Fruit fly (Drosophila melanogaster) S2 (cell line): ENCODE data around the gene CG4995.

Experiments
- CG8478 ChIP-seq: fragments of >200 bp; optimal IDR thresholded peaks from 2 replicates; lab custom pipeline; 2018
- CTCF ChIP-seq, 2 experiments: fragments of >200 bp; optimal IDR thresholded peaks; 2 replicates each; lab custom pipeline; 2018

DNA sequence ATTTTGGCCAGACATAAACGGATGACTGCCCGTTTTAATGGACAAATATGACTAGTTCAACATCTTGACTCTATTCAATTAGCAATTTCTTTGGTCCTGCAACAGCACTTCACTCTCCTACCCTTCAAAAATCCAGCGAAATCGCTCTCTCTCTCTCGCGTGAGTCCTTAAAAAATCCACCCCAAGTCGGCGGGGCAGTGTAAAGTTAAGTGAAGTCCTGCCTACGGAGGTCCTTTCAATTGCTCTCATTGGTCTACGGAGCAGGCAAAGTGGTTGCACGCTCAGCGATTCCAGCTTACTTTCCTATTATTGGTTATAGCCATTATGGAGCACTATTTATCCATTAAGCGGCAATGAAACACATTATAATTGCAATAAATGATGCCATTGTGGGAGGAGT lies 31.6 kb downstream of the CG4995 start, which contains the start of gene CG34367:
- TF ChIP-seq CTCF (optimal IDR thresholded peaks at IDR 0.05; lab: Kevin White, UChicago) (no peak), CG8478 (lab: Kevin White, UChicago) (no peak)
